Worm (Caenorhabditis elegans) whole organism, L4/young adult: ENCODE data around the gene Y37E11B.7.

Source experiments
- W03F9.2 ChIP-seq: fragments of 150-350 bp; optimal IDR thresholded peaks from 2 replicates; lab custom pipeline; 2014; ENCODE audit warnings: missing biosample characterization, missing genetic modification characterization
- dao-5 ChIP-seq: sonication (generic microtip); optimal IDR thresholded peaks from 2 replicates; lab custom pipeline; 2016; ENCODE audit warnings: missing genotype, missing genetic modification characterization, moderate library complexity, missing compliant biosample characterization
- him-1 ChIP-seq: sonication (generic microtip); optimal IDR thresholded peaks from 2 replicates; lab custom pipeline; 2016; ENCODE audit warnings: missing genotype, missing genetic modification reagents, missing genetic modification characterization, missing compliant biosample characterization

DNA sequence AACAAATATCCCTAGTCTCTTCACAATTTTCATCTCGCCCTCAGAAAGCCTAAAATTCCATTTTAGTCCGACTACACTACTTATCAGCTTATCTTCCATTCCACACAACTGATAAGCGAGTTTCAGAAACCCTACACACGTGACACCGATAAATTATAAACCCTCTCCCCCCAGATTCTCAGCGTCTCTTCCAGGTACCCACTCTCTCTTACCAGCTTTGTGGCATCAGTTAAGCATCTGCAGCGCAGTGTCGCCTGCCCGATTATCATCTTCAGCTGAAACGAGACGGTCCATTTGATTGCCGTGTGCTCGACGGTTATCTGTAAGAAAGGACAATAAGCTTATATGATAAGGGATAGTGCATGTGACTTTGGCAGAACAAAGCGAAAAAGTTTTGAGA is 11.9 kb upstream of the Y37E11B.7 start:
- TF ChIP-seq dao-5 (no peak), him-1 (tag; lab: Kevin White, UChicago) (no peak), W03F9.2 (tag; lab: Kevin White, UChicago) (no peak)
